Fruit fly (Drosophila melanogaster): ENCODE data around the gene hoe2.

hoe2 gene

dm6 chr2L:4915715-4916153, 20.5 kb downstream of the hoe2 start (continued):
- no peak for TF ChIP-seq sens-2 (GFP tag; IDR thresholded peaks at IDR 0.05)
- no peak for TF ChIP-seq sr (GFP tag; IDR thresholded peaks at IDR 0.05)
- no peak for TF ChIP-seq ken (GFP tag; IDR thresholded peaks at IDR 0.05)
- peak; percentile 15 for TF ChIP-seq CG8388 (GFP tag; optimal IDR thresholded peaks at IDR 0.05)
- peak; percentile 37 for TF ChIP-seq lmd (GFP tag; IDR thresholded peaks at IDR 0.05)
- no peak for TF ChIP-seq jing (GFP tag; optimal IDR thresholded peaks at IDR 0.05)
- TF ChIP-seq Usf (GFP tag; optimal IDR thresholded peaks at IDR 0.05) = no peak
- TF ChIP-seq HmgD (GFP tag; optimal IDR thresholded peaks at IDR 0.05) = no peak
- no peak for TF ChIP-seq CG16779 (GFP tag; IDR thresholded peaks at IDR 0.05)
- no peak for TF ChIP-seq knrl (GFP tag; IDR thresholded peaks at IDR 0.05; ENCODE audit: partially characterized antibody)
- TF ChIP-seq toy (GFP tag; IDR thresholded peaks at IDR 0.05) = no peak
- TF ChIP-seq Camta (GFP tag; optimal IDR thresholded peaks at IDR 0.05) = no peak
- TF ChIP-seq lab (GFP tag; optimal IDR thresholded peaks at IDR 0.05) = peak; percentile 50
- TF ChIP-seq jigr1 (GFP tag; IDR thresholded peaks at IDR 0.05) = no peak
- TF ChIP-seq cas (GFP tag; IDR thresholded peaks at IDR 0.05) = no peak
- no peak for TF ChIP-seq CG17385 (GFP tag; optimal IDR thresholded peaks at IDR 0.05)
- TF ChIP-seq Hand (GFP tag; optimal IDR thresholded peaks at IDR 0.05) = no peak
- TF ChIP-seq D (optimal IDR thresholded peaks at IDR 0.05) = no peak
- TF ChIP-seq D (GFP tag; optimal IDR thresholded peaks at IDR 0.05) = peak; percentile 4
- no peak for TF ChIP-seq h (optimal IDR thresholded peaks at IDR 0.05)
- TF ChIP-seq CG14050 (GFP tag; IDR thresholded peaks at IDR 0.05) = no peak
- TF ChIP-seq scrt (GFP tag; optimal IDR thresholded peaks at IDR 0.05) = no peak
- TF ChIP-seq CG15696 (tag; optimal IDR thresholded peaks at IDR 0.05) = peak; percentile 26
- no peak for TF ChIP-seq Fer1 (GFP tag; optimal IDR thresholded peaks at IDR 0.05)
- TF ChIP-seq al (GFP tag; IDR thresholded peaks at IDR 0.05) = no peak
- no peak for TF ChIP-seq mirr (GFP tag; optimal IDR thresholded peaks at IDR 0.05)
- no peak for TF ChIP-seq CG18619 (GFP tag; optimal IDR thresholded peaks at IDR 0.05)
- no peak for TF ChIP-seq CG8089 (GFP tag; optimal IDR thresholded peaks at IDR 0.05)
- no peak for TF ChIP-seq CG6175 (GFP tag; IDR thresholded peaks at IDR 0.05)
- no peak for TF ChIP-seq CG1832 (GFP tag; optimal IDR thresholded peaks at IDR 0.05)
- TF ChIP-seq H15 (GFP tag; IDR thresholded peaks at IDR 0.05) = 0 out of 3 replicates have a peak, but pooled peaks have one; percentile 59
- peak; percentile 61 for TF ChIP-seq phol (tag; optimal IDR thresholded peaks at IDR 0.05)
- no peak for TF ChIP-seq Trl (optimal IDR thresholded peaks at IDR 0.05)
- TF ChIP-seq Trl (GFP tag; optimal IDR thresholded peaks at IDR 0.05) = no peak
- no peak for TF ChIP-seq vfl (GFP tag; optimal IDR thresholded peaks at IDR 0.05)
- TF ChIP-seq HLH3B (GFP tag; IDR thresholded peaks at IDR 0.05) = no peak
- peak; percentile 50 for TF ChIP-seq fd96Cb (tag; optimal IDR thresholded peaks at IDR 0.05)
- peak; percentile 37 for TF ChIP-seq CG12391 (tag; optimal IDR thresholded peaks at IDR 0.05)
- no peak for TF ChIP-seq ac (GFP tag; optimal IDR thresholded peaks at IDR 0.05)
- TF ChIP-seq cg (GFP tag; optimal IDR thresholded peaks at IDR 0.05) = no peak
- TF ChIP-seq az2 (GFP tag; optimal IDR thresholded peaks at IDR 0.05) = no peak
- TF ChIP-seq ems (GFP tag; optimal IDR thresholded peaks at IDR 0.05) = no peak
- TF ChIP-seq Jarid2 (GFP tag; optimal IDR thresholded peaks at IDR 0.05) = no peak
- TF ChIP-seq ranshi (GFP tag; IDR thresholded peaks at IDR 0.05) = no peak
- no peak for TF ChIP-seq CG9932 (GFP tag; IDR thresholded peaks at IDR 0.05)
- TF ChIP-seq CG6689 (GFP tag; IDR thresholded peaks at IDR 0.05) = no peak
- no peak for TF ChIP-seq abd-A (tag; optimal IDR thresholded peaks at IDR 0.05)
- TF ChIP-seq Myb (GFP tag; optimal IDR thresholded peaks at IDR 0.05) = no peak
- TF ChIP-seq row (GFP tag; IDR thresholded peaks at IDR 0.05) = peak; percentile 35; the same call in 1 of the 3 replicates
- peak; percentile 21 for TF ChIP-seq Six4 (GFP tag; optimal IDR thresholded peaks at IDR 0.05)
- TF ChIP-seq D19A (tag; optimal IDR thresholded peaks at IDR 0.05) = peak; percentile 36
- TF ChIP-seq pita (GFP tag; optimal IDR thresholded peaks at IDR 0.05) = no peak
- TF ChIP-seq CG8944 (GFP tag; optimal IDR thresholded peaks at IDR 0.05) = no peak

All from whole organism, embryonic.